Worm (Caenorhabditis elegans) whole organism, L3 larva: ENCODE data around the gene tag-65.

Experiments used
- R02D3.7 ChIP-seq: fragments of 150-350 bp; optimal IDR thresholded peaks from 2 replicates; lab custom pipeline; 2014; ENCODE audit warnings: missing biosample characterization, missing genetic modification characterization
- ZK546.5 ChIP-seq: sonication (generic microtip); optimal IDR thresholded peaks from 2 replicates; lab custom pipeline; 2017; ENCODE audit warnings: missing biosample characterization, missing genetic modification characterization
- aly-2 ChIP-seq: fragments of 150-350 bp; optimal IDR thresholded peaks from 2 replicates; lab custom pipeline; 2014; ENCODE audit warnings: missing biosample characterization, missing genetic modification characterization
- ama-1 ChIP-seq: fragments of 150-350 bp; optimal IDR thresholded peaks from 2 replicates; lab custom pipeline; 2018
- ceh-16 ChIP-seq: sonication (generic microtip); optimal IDR thresholded peaks from 2 replicates; lab custom pipeline; 2017; ENCODE audit warnings: missing biosample characterization, missing genetic modification characterization
- ceh-28 ChIP-seq: fragments of 150-350 bp; optimal IDR thresholded peaks from 2 replicates; lab custom pipeline; 2014; ENCODE audit warnings: missing biosample characterization, missing genetic modification reagents, missing genetic modification characterization
- ceh-82 ChIP-seq: fragments of 150-350 bp; optimal IDR thresholded peaks from 2 replicates; lab custom pipeline; 2014; ENCODE audit warnings: missing biosample characterization, missing genetic modification characterization
- ceh-9 ChIP-seq: sonication (generic microtip); optimal IDR thresholded peaks from 2 replicates; lab custom pipeline; 2018; ENCODE audit warnings: missing biosample characterization, missing genetic modification characterization
- daf-12 ChIP-seq: fragments of 150-350 bp; optimal IDR thresholded peaks from 2 replicates; lab custom pipeline; 2014; ENCODE audit warnings: missing biosample characterization, missing genetic modification reagents, missing genetic modification characterization
- egl-27 ChIP-seq: sonication (generic microtip); optimal IDR thresholded peaks from 4 replicates; lab custom pipeline; 2017; ENCODE audit warnings: missing biosample characterization, missing genetic modification reagents, missing genetic modification characterization
- egl-5 ChIP-seq: fragments of 150-350 bp; optimal IDR thresholded peaks from 2 replicates; lab custom pipeline; 2017; ENCODE audit warnings: missing biosample characterization, missing genetic modification reagents, missing genetic modification characterization, inconsistent platforms
- elt-1 ChIP-seq: fragments of 150-350 bp; optimal IDR thresholded peaks from 2 replicates; lab custom pipeline; 2014; ENCODE audit warnings: missing biosample characterization, missing genetic modification characterization
- elt-2 ChIP-seq: sonication (generic microtip); optimal IDR thresholded peaks from 2 replicates; lab custom pipeline; 2016; ENCODE audit warnings: missing genetic modification reagents, mild to moderate bottlenecking, missing genetic modification characterization, missing compliant biosample characterization
- elt-3 ChIP-seq, 3 experiments: fragments of 150-350 bp in 1 of 3; sonication (generic microtip) in 2 of 3; optimal IDR thresholded peaks; 2 replicates in 2 of 3; 4 replicates in 1 of 3; lab custom pipeline; 2014 to 2017; ENCODE audit warnings: missing biosample characterization in 3 of 3, missing genetic modification characterization in 3 of 3
- eor-1 ChIP-seq, 2 experiments: fragments of 150-350 bp; optimal IDR thresholded peaks; 2 replicates each; lab custom pipeline; 2014 to 2018; ENCODE audit warnings: missing biosample characterization in 2 of 2, missing genetic modification characterization in 2 of 2
- fkh-10 ChIP-seq: sonication (generic microtip); optimal IDR thresholded peaks from 2 replicates; lab custom pipeline; 2017; ENCODE audit warnings: missing biosample characterization, missing genetic modification reagents, missing genetic modification characterization
- fkh-2 ChIP-seq: fragments of 150-350 bp; optimal IDR thresholded peaks from 2 replicates; lab custom pipeline; 2014; ENCODE audit warnings: missing biosample characterization, missing genetic modification reagents, missing genetic modification characterization
- fos-1 ChIP-seq: fragments of 150-350 bp; optimal IDR thresholded peaks from 2 replicates; lab custom pipeline; 2014; ENCODE audit warnings: missing biosample characterization, missing genetic modification characterization
- hmg-11 ChIP-seq: sonication (generic microtip); optimal IDR thresholded peaks from 2 replicates; lab custom pipeline; 2016; ENCODE audit warnings: missing genetic modification characterization, missing compliant biosample characterization
- jun-1 ChIP-seq: fragments of 150-350 bp; optimal IDR thresholded peaks from 2 replicates; lab custom pipeline; 2014; ENCODE audit warnings: missing biosample characterization, missing genetic modification reagents, missing genetic modification characterization
- lin-15B ChIP-seq: fragments of 150-350 bp; optimal IDR thresholded peaks from 2 replicates; lab custom pipeline; 2014; ENCODE audit warnings: missing biosample characterization, missing genetic modification characterization
- lin-39 ChIP-seq: fragments of 150-350 bp; optimal IDR thresholded peaks from 2 replicates; lab custom pipeline; 2018; ENCODE audit warnings: missing biosample characterization, missing genetic modification reagents, missing genetic modification characterization
- lsy-12 ChIP-seq: sonication (generic microtip); optimal IDR thresholded peaks from 2 replicates; lab custom pipeline; 2016; ENCODE audit warnings: mild to moderate bottlenecking, missing genetic modification characterization, missing compliant biosample characterization
- mdl-1 ChIP-seq: fragments of 150-350 bp; optimal IDR thresholded peaks from 2 replicates; lab custom pipeline; 2014; ENCODE audit warnings: missing biosample characterization, missing genetic modification characterization
- mml-1 ChIP-seq: fragments of 150-350 bp; sonication (generic microtip); optimal IDR thresholded peaks from 3 replicates; lab custom pipeline; 2014; ENCODE audit warnings: missing biosample characterization, missing genetic modification characterization
- nfya-1 ChIP-seq: sonication (generic microtip); optimal IDR thresholded peaks from 2 replicates; lab custom pipeline; 2017; ENCODE audit warnings: missing genetic modification characterization, mild to moderate bottlenecking, missing compliant biosample characterization, antibody characterized with exemption, moderate library complexity; ENCODE audit not compliant: insufficient read depth
- nhr-11 ChIP-seq: fragments of 150-350 bp; optimal IDR thresholded peaks from 2 replicates; lab custom pipeline; 2014; ENCODE audit warnings: missing biosample characterization, missing genetic modification characterization
- nhr-12 ChIP-seq: fragments of 150-350 bp; optimal IDR thresholded peaks from 2 replicates; lab custom pipeline; 2014; ENCODE audit warnings: missing biosample characterization, missing genetic modification characterization
- nhr-23 ChIP-seq: fragments of 150-350 bp; optimal IDR thresholded peaks from 2 replicates; lab custom pipeline; 2014; ENCODE audit warnings: missing biosample characterization, missing genetic modification reagents, missing genetic modification characterization
- nhr-237 ChIP-seq: fragments of 150-350 bp; optimal IDR thresholded peaks from 2 replicates; lab custom pipeline; 2014; ENCODE audit warnings: missing biosample characterization, missing genetic modification characterization
- nhr-25 ChIP-seq: sonication (generic microtip); optimal IDR thresholded peaks from 2 replicates; lab custom pipeline; 2017; ENCODE audit warnings: missing biosample characterization, missing genetic modification characterization
- nhr-28 ChIP-seq: fragments of 150-350 bp; optimal IDR thresholded peaks from 2 replicates; lab custom pipeline; 2014; ENCODE audit warnings: missing biosample characterization, missing genetic modification characterization
- nhr-43 ChIP-seq: sonication (generic microtip); optimal IDR thresholded peaks from 2 replicates; lab custom pipeline; 2016; ENCODE audit warnings: mild to moderate bottlenecking, missing genetic modification characterization, missing compliant biosample characterization; ENCODE audit not compliant: poor library complexity, severe bottlenecking
- nhr-67 ChIP-seq: fragments of 150-350 bp; optimal IDR thresholded peaks from 2 replicates; lab custom pipeline; 2014; ENCODE audit warnings: missing biosample characterization, missing genetic modification characterization
- nhr-76 ChIP-seq: fragments of 150-350 bp; sonication (generic microtip); optimal IDR thresholded peaks from 5 replicates; lab custom pipeline; 2014; ENCODE audit warnings: missing biosample characterization, missing genetic modification characterization
- nhr-77 ChIP-seq: fragments of 150-350 bp; optimal IDR thresholded peaks from 2 replicates; lab custom pipeline; 2014; ENCODE audit warnings: missing biosample characterization, missing genetic modification characterization
- pha-4 ChIP-seq: fragments of 150-350 bp; optimal IDR thresholded peaks from 2 replicates; lab custom pipeline; 2014; ENCODE audit warnings: missing biosample characterization, missing genetic modification reagents, missing genetic modification characterization
- pqm-1 ChIP-seq: fragments of 150-350 bp; optimal IDR thresholded peaks from 2 replicates; lab custom pipeline; 2017; ENCODE audit warnings: missing biosample characterization, missing genetic modification characterization, inconsistent platforms
- sea-2 ChIP-seq: fragments of 150-350 bp; sonication (generic microtip); optimal IDR thresholded peaks from 4 replicates; lab custom pipeline; 2014; ENCODE audit warnings: missing biosample characterization, missing genetic modification reagents, missing genetic modification characterization
- skn-1 ChIP-seq: fragments of 150-350 bp; optimal IDR thresholded peaks from 2 replicates; lab custom pipeline; 2014; ENCODE audit warnings: missing biosample characterization, missing genetic modification characterization
- snpc-4 ChIP-seq: fragments of 150-350 bp; optimal IDR thresholded peaks from 2 replicates; lab custom pipeline; 2014; ENCODE audit warnings: missing biosample characterization, missing genetic modification characterization
- tbx-2 ChIP-seq: sonication (generic microtip); optimal IDR thresholded peaks from 2 replicates; lab custom pipeline; 2016; ENCODE audit warnings: mild to moderate bottlenecking, missing genetic modification characterization, missing compliant biosample characterization
- unc-39 ChIP-seq: sonication (generic microtip); optimal IDR thresholded peaks from 4 replicates; lab custom pipeline; 2017; ENCODE audit warnings: missing biosample characterization, missing genetic modification characterization
- unc-62 ChIP-seq: fragments of 150-350 bp; sonication (generic microtip); optimal IDR thresholded peaks from 4 replicates; lab custom pipeline; 2014; ENCODE audit warnings: missing biosample characterization, missing genetic modification reagents, missing genetic modification characterization
- zag-1 ChIP-seq: fragments of 150-350 bp; optimal IDR thresholded peaks from 2 replicates; lab custom pipeline; 2014; ENCODE audit warnings: missing biosample characterization, missing genetic modification characterization
- ztf-11 ChIP-seq: fragments of 150-350 bp; optimal IDR thresholded peaks from 2 replicates; lab custom pipeline; 2014; ENCODE audit warnings: missing biosample characterization, missing genetic modification characterization
- ztf-4 ChIP-seq: fragments of 150-350 bp; optimal IDR thresholded peaks from 2 replicates; lab custom pipeline; 2014; ENCODE audit warnings: missing biosample characterization, missing genetic modification characterization

Gene tag-65

DNA sequence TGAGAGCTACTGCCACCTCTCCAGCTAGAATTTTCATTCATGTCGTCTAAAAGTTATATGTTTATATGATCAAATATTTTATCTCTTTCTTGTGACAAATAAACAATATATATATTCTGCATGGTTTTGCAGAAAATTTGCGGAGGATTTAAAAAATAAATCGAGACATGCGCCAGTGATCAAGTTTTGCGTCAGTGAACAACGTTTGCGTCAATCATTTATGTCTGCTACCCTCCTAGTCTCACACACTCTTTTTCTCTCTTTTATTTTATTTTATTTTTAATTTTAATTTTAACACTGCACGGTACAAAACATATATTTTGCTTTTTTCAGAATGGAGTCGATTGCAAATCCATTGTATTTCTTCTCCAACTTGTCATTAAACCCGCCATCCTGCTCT lies at the start of gene tag-65, which contains the start of gene ccz-1:
Gene tag-65, minus strand, starts transcription at position 46 of the 400 bp plus-strand sequence.
Gene ccz-1, plus strand, starts transcription at position 334 of the 400 bp plus-strand sequence.
- no peak for TF ChIP-seq nhr-28 (tag; lab: Kevin White, UChicago)
- peak; percentile 94 for TF ChIP-seq nhr-23 (tag; lab: Kevin White, UChicago)
- TF ChIP-seq tbx-2 (tag; lab: Kevin White, UChicago) = peak; percentile 80
- no peak for TF ChIP-seq ztf-11 (tag; lab: Kevin White, UChicago)
- peak; percentile 37 for TF ChIP-seq fkh-10 (GFP tag; lab: Kevin White, UChicago)
- TF ChIP-seq ama-1 (lab: Kevin White, UChicago) = peak; percentile 33
- TF ChIP-seq elt-3 (tag; optimal IDR thresholded peaks at IDR 0.05; lab: Kevin White, UChicago) = no peak
- TF ChIP-seq pha-4 = peak; percentile 94
- TF ChIP-seq ztf-4 (tag; lab: Kevin White, UChicago) = no peak
- TF ChIP-seq daf-12 (tag; lab: Kevin White, UChicago) = no peak
- TF ChIP-seq lsy-12 (tag; lab: Kevin White, UChicago) = peak; percentile 42
- TF ChIP-seq fos-1 (tag; lab: Kevin White, UChicago) = no peak
- no peak for TF ChIP-seq unc-62 (GFP tag; lab: Kevin White, UChicago)
- no peak for TF ChIP-seq hmg-11 (tag; lab: Kevin White, UChicago)
- peak; percentile 91 for TF ChIP-seq lin-15B (tag; lab: Kevin White, UChicago)
- peak; percentile 35 for TF ChIP-seq nhr-25 (tag; lab: Kevin White, UChicago)
- TF ChIP-seq mdl-1 = no peak
- TF ChIP-seq snpc-4 = peak; percentile 79
- TF ChIP-seq nhr-67 (tag; lab: Kevin White, UChicago) = no peak
- peak; percentile 77 for TF ChIP-seq ceh-28 (tag; lab: Kevin White, UChicago)
- TF ChIP-seq nhr-237 = no peak
- TF ChIP-seq jun-1 (tag; lab: Kevin White, UChicago) = peak; percentile 70
- TF ChIP-seq zag-1 (tag; lab: Kevin White, UChicago) = no peak
- TF ChIP-seq mml-1 (tag; lab: Kevin White, UChicago) = no peak
- TF ChIP-seq aly-2 = no peak
- no peak for TF ChIP-seq skn-1
- TF ChIP-seq R02D3.7 (tag; lab: Kevin White, UChicago) = peak; percentile 81
- TF ChIP-seq fkh-2 (tag; lab: Kevin White, UChicago) = no peak
- no peak for TF ChIP-seq nhr-76 (tag; lab: Kevin White, UChicago)
- peak; percentile 37 for TF ChIP-seq lin-39
- TF ChIP-seq nhr-12 (tag; lab: Kevin White, UChicago) = no peak
- TF ChIP-seq eor-1 (tag; optimal IDR thresholded peaks at IDR 0.05; lab: Kevin White, UChicago) = no peak
- peak; percentile 11 for TF ChIP-seq nhr-11 (tag; lab: Kevin White, UChicago)
- peak; percentile 71 for TF ChIP-seq ceh-82 (tag; lab: Kevin White, UChicago)
- no peak for TF ChIP-seq ceh-16 (tag; lab: Kevin White, UChicago)
- TF ChIP-seq egl-5 (tag; lab: Kevin White, UChicago) = peak; percentile 65
- TF ChIP-seq ceh-9 (tag; lab: Kevin White, UChicago) = no peak
- peak; percentile 87 for TF ChIP-seq nfya-1 (tag; lab: Kevin White, UChicago)
- TF ChIP-seq pqm-1 (tag; lab: Kevin White, UChicago) = peak; percentile 27
- TF ChIP-seq egl-27 (tag; lab: Kevin White, UChicago) = peak; percentile 40
- TF ChIP-seq elt-2 (tag; lab: Kevin White, UChicago) = peak; percentile 53
- TF ChIP-seq sea-2 (GFP tag; lab: Kevin White, UChicago) = no peak
- TF ChIP-seq unc-39 (tag; lab: Kevin White, UChicago) = no peak
- peak; percentile 92 for TF ChIP-seq nhr-43
- peak; percentile 3 for TF ChIP-seq elt-1 (tag; lab: Kevin White, UChicago)
- peak; percentile 37 for TF ChIP-seq nhr-77
- no peak for TF ChIP-seq ZK546.5 (tag; lab: Kevin White, UChicago)
- TF ChIP-seq, all 47 proteins: peak for 23
